Fruit fly (Drosophila melanogaster): ENCODE results near the gene CG5447.

CG5447 gene

DNA sequence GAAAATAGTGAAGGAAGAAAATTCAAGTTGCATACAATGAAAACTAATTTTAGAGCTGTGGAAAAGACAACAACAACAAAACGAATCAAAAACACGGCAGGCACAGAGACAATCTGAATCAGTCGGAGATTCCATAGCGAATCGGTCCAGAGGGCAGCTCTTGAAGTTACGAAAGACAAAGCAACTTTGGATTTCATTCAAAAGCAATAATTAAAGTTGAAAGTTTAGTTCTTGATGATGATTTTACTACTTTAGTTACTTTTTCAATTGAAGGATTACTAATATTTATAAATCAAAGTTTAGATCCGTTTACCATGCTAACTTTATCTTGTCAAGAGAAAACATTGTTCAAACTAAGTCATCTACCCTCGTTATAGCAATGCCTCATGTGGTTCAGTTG, 9.0 kb upstream of the CG5447 start:
- TF ChIP-seq sage (GFP tag; optimal IDR thresholded peaks at IDR 0.05) (no peak), Hr78 (GFP tag; optimal IDR thresholded peaks at IDR 0.05) (no peak), GATAd (GFP tag; optimal IDR thresholded peaks at IDR 0.05) (no peak), foxo (GFP tag; optimal IDR thresholded peaks at IDR 0.05) (no peak), Hr83 (GFP tag; optimal IDR thresholded peaks at IDR 0.05; ENCODE audit: poor library complexity, severe bottlenecking) (no peak), dmrt93B (GFP tag; optimal IDR thresholded peaks at IDR 0.05) (no peak), lola (GFP tag; optimal IDR thresholded peaks at IDR 0.05) (no peak), psq (GFP tag; optimal IDR thresholded peaks at IDR 0.05) (no peak), fru (GFP tag; optimal IDR thresholded peaks at IDR 0.05) (no peak), usp (GFP tag; optimal IDR thresholded peaks at IDR 0.05) (no peak), CG32264 (GFP tag; optimal IDR thresholded peaks at IDR 0.05) (no peak), h (GFP tag; optimal IDR thresholded peaks at IDR 0.05) (no peak), Mio (GFP tag; optimal IDR thresholded peaks at IDR 0.05) (no peak), N (GFP tag; optimal IDR thresholded peaks at IDR 0.05) (no peak), pan (optimal IDR thresholded peaks at IDR 0.05) (no peak), br (GFP tag; optimal IDR thresholded peaks at IDR 0.05) (no peak), Jra (GFP tag; optimal IDR thresholded peaks at IDR 0.05) (no peak), dsf (GFP tag; optimal IDR thresholded peaks at IDR 0.05; ENCODE audit: borderline replicate concordance) (no peak), brk (GFP tag; optimal IDR thresholded peaks at IDR 0.05) (no peak), ey (GFP tag; optimal IDR thresholded peaks at IDR 0.05) (no peak)

DNA sequence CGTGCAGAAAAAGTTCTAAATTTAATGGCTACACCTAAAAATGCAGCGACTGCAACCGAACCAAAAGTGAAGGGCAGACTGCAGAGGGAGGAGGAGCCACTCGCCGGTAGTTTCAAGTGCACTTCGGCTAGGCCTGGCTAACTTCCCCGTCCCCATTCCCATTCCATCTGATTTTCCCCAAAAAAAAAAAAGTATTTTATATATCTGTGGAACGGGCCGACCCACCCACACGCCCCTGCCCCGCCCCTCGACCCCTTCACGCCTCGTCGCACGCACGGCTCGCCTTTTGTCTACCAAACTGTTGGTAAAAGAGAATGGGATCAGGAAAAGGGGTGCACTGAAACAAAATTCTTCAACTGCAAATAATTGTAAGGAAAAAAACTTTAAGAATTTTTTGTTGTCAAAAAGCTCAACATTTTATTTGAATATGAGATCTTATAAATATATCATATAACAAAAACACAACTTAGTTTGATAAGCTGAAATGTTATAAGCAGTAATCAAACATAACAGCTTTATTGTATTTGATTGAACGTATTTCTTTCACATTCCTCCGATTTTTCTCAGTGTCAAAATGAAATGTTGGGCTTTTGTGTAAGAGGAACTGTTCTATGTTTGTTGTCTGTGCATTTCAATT, 8.3 kb upstream of the CG5447 start:
- no peak for TF ChIP-seq Hr78 (GFP tag; optimal IDR thresholded peaks at IDR 0.05)
- no peak for TF ChIP-seq br (GFP tag; optimal IDR thresholded peaks at IDR 0.05)
- TF ChIP-seq Rel (GFP tag; optimal IDR thresholded peaks at IDR 0.05), result no peak
- TF ChIP-seq Rel (tag; optimal IDR thresholded peaks at IDR 0.05), result no peak
- TF ChIP-seq Mio (GFP tag; optimal IDR thresholded peaks at IDR 0.05), result no peak
- TF ChIP-seq Abd-B (GFP tag; optimal IDR thresholded peaks at IDR 0.05), result no peak
- no peak for TF ChIP-seq CG32264 (GFP tag; optimal IDR thresholded peaks at IDR 0.05)
- TF ChIP-seq pan (optimal IDR thresholded peaks at IDR 0.05), result no peak
- TF ChIP-seq Hr83 (GFP tag; optimal IDR thresholded peaks at IDR 0.05; ENCODE audit: poor library complexity, severe bottlenecking), result no peak
- TF ChIP-seq h (GFP tag; optimal IDR thresholded peaks at IDR 0.05), result no peak
- no peak for TF ChIP-seq Hnf4 (GFP tag; optimal IDR thresholded peaks at IDR 0.05)
- TF ChIP-seq Dif (GFP tag; optimal IDR thresholded peaks at IDR 0.05; ENCODE audit: partially characterized antibody), result no peak
- TF ChIP-seq HLH106 (tag; optimal IDR thresholded peaks at IDR 0.05), result no peak
- TF ChIP-seq Vsx2 (GFP tag; optimal IDR thresholded peaks at IDR 0.05; ENCODE audit: partially characterized antibody), result no peak
- no peak for TF ChIP-seq brk (GFP tag; optimal IDR thresholded peaks at IDR 0.05)
- no peak for TF ChIP-seq Myc (optimal IDR thresholded peaks at IDR 0.05)
- TF ChIP-seq tai (GFP tag; optimal IDR thresholded peaks at IDR 0.05), result no peak

DNA sequence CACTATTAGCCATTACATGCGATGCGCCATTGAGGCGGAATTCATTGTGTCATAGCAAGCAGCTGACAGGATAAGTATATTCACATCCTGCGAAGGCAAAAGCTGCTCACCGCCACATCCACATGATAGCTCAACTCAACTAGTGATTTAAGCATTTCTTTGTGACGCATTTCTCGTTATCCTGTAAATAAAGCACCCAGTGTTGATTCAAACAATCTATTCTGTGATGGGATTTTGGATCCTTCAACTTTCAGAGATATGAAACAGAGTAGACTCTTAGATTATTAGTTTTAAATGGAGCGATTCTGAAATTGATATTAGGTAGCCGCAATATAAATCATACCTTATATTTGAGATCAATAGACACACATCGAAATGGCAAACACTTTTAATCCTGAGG, 3.6 kb upstream of the CG5447 start, which contains the start of gene Hex-t1:
Gene Hex-t1, plus strand, starts transcription at position 301 of the 400 bp plus-strand sequence.
- TF ChIP-seq Jra (GFP tag; optimal IDR thresholded peaks at IDR 0.05) (no peak), ey (GFP tag; optimal IDR thresholded peaks at IDR 0.05) (no peak), rgr (GFP tag; optimal IDR thresholded peaks at IDR 0.05) (no peak), Abd-B (GFP tag; optimal IDR thresholded peaks at IDR 0.05) (no peak), br (GFP tag; optimal IDR thresholded peaks at IDR 0.05) (no peak), lola (GFP tag; optimal IDR thresholded peaks at IDR 0.05) (no peak), dsf (GFP tag; optimal IDR thresholded peaks at IDR 0.05; ENCODE audit: borderline replicate concordance) (no peak), Myc (optimal IDR thresholded peaks at IDR 0.05) (no peak)

DNA sequence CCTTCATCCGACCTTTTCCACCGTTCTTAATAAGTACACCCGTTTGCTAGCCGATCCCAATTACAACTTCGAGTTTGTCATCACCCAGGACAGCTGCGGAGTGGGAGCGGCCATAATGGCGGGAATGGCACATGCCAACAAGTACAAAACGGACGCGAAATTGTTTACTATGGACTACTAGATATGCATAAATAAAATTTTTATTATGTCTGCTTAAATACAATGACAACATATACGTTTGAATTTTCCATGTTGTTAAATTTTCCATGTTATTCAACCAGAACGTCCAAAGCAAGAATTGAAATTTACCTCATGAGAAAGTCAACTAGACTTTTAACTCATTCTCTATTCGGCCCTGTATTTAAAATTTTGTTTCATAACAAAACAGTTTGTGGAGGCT, 2.0 kb upstream of the CG5447 start, which contains the start of gene Hex-t2:
Gene Hex-t2, plus strand, starts transcription at position 301 of the 400 bp plus-strand sequence.
- no peak for TF ChIP-seq CG9705 (GFP tag; optimal IDR thresholded peaks at IDR 0.05)
- TF ChIP-seq OdsH (GFP tag; optimal IDR thresholded peaks at IDR 0.05), result no peak
- no peak for TF ChIP-seq Mio (GFP tag; optimal IDR thresholded peaks at IDR 0.05)
- TF ChIP-seq Dif (GFP tag; optimal IDR thresholded peaks at IDR 0.05; ENCODE audit: partially characterized antibody), result no peak
- TF ChIP-seq Jra (GFP tag; optimal IDR thresholded peaks at IDR 0.05), result no peak
- no peak for TF ChIP-seq fru (GFP tag; optimal IDR thresholded peaks at IDR 0.05)

DNA sequence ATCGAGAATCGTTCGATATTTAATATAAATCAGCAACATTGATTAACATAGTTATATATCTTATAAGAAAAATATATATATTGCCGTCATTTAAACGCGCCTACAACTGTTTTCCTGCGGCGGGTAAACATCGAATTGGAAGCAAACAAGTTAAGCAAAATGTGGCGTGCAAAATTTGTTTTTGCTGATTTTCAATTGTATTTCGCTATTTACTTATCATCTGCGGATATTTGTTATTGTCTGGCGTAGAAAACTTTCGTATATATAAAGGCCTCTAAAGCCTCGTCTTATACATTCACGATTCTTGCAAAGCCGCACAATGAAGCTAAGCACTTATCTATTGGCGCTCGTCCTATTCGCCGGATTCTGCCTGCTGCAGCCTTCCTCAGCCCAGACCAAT, 2.2 kb downstream of the CG5447 start, which contains the start of gene CG43117:
Gene CG43117, plus strand, starts transcription at position 301 of the 400 bp plus-strand sequence.
- TF ChIP-seq fru (GFP tag; optimal IDR thresholded peaks at IDR 0.05) (no peak), OdsH (GFP tag; optimal IDR thresholded peaks at IDR 0.05) (no peak), jim (GFP tag; optimal IDR thresholded peaks at IDR 0.05) (no peak)
